Worm (Caenorhabditis elegans) whole organism, midembryonic: ENCODE results near the gene eif-2A.

Experiments used
- cog-1 ChIP-seq: sonication (generic microtip); optimal IDR thresholded peaks from 2 replicates; lab custom pipeline; 2016; ENCODE audit warnings: missing genetic modification characterization, missing compliant biosample characterization
- flt-1 ChIP-seq: fragments of 200-800 bp; sonication (Bioruptor generic); IDR thresholded peaks from 2 replicates; pipeline ENCODE4 v1.3.6; 2022; ENCODE audit warnings: missing genetic modification characterization, missing compliant biosample characterization
- klf-2 ChIP-seq: fragments of 200-800 bp; sonication (Bioruptor generic); conservative IDR thresholded peaks from 2 replicates; pipeline ENCODE4 v1.3.6; 2022; ENCODE audit warnings: missing genetic modification reagents, missing genetic modification characterization, missing compliant biosample characterization
- ztf-29 ChIP-seq: fragments of 200-800 bp; sonication (Bioruptor generic); IDR thresholded peaks from 2 replicates; pipeline ENCODE4 v1.3.6; 2022; ENCODE audit warnings: missing genetic modification reagents, missing genetic modification characterization, missing compliant biosample characterization

- TF ChIP-seq klf-2 = no peak
- TF ChIP-seq cog-1 = no peak
- no peak for TF ChIP-seq flt-1 (GFP tag; lab: Robert Waterston, UW)
- no peak for TF ChIP-seq ztf-29 (GFP tag; lab: Robert Waterston, UW)
These were observed 49.4 kb upstream of the eif-2A start, which contains the start of gene ceh-57 for ce11 chrII:10367202-10367601.
